Fruit fly (Drosophila melanogaster) whole organism, embryonic: ENCODE measurements around the gene Snx27.

Experiments
- ATbp ChIP-seq: fragments of 200-800 bp; sonication (Bioruptor generic); optimal IDR thresholded peaks from 2 replicates; lab custom pipeline; 2017; ENCODE audit warnings: missing biosample characterization, mild to moderate bottlenecking, missing genetic modification characterization, missing genetic modification reagents
- BEAF-32 ChIP-seq: fragments of 200-800 bp; sonication (Bioruptor generic); optimal IDR thresholded peaks from 3 replicates; lab custom pipeline; 2017; ENCODE audit warnings: missing biosample characterization, missing genetic modification characterization, mild to moderate bottlenecking, moderate library complexity, missing genetic modification reagents
- Bteb2 ChIP-seq: fragments of 200-800 bp; sonication (Bioruptor generic); optimal IDR thresholded peaks from 2 replicates; lab custom pipeline; 2016; ENCODE audit warnings: missing biosample characterization, missing genetic modification characterization
- CG10366 ChIP-seq: fragments of 200-800 bp; sonication (Bioruptor generic); IDR thresholded peaks from 2 replicates; pipeline ENCODE4 v1.3.6; 2022; ENCODE audit warnings: missing biosample characterization, missing genetic modification characterization
- CG12219 ChIP-seq: fragments of 200-800 bp; sonication (Bioruptor generic); optimal IDR thresholded peaks from 3 replicates; lab custom pipeline; 2018; ENCODE audit warnings: missing biosample characterization, mild to moderate bottlenecking, missing genetic modification characterization
- CG13894 ChIP-seq: fragments of 200-800 bp; sonication (Bioruptor generic); optimal IDR thresholded peaks from 3 replicates; lab custom pipeline; 2018; ENCODE audit warnings: missing biosample characterization, mild to moderate bottlenecking, missing genetic modification characterization, moderate library complexity
- CG16813 ChIP-seq: fragments of 200-800 bp; sonication (Bioruptor generic); IDR thresholded peaks from 3 replicates; pipeline ENCODE4 v1.3.6; 2022; ENCODE audit warnings: missing biosample characterization, missing genetic modification characterization; ENCODE audit not compliant: partially characterized antibody
- CG17328 ChIP-seq: fragments of 200-800 bp; sonication (Bioruptor generic); IDR thresholded peaks from 2 replicates; pipeline ENCODE4 v1.3.6; 2022; ENCODE audit warnings: missing biosample characterization, missing genetic modification characterization
- CG2199 ChIP-seq: fragments of 200-800 bp; sonication (Bioruptor generic); IDR thresholded peaks from 3 replicates; pipeline ENCODE4 v1.3.6; 2022; ENCODE audit warnings: missing biosample characterization, missing genetic modification characterization
- CG2678 ChIP-seq: fragments of 200-800 bp; sonication (Bioruptor generic); optimal IDR thresholded peaks from 3 replicates; lab custom pipeline; 2019; ENCODE audit warnings: missing biosample characterization, mild to moderate bottlenecking, missing genetic modification characterization, moderate library complexity
- CG32767 ChIP-seq: fragments of 200-800 bp; sonication (Bioruptor generic); IDR thresholded peaks from 2 replicates; pipeline ENCODE4 v1.3.6; 2022; ENCODE audit warnings: missing biosample characterization, missing genetic modification characterization
- CG32772 ChIP-seq: fragments of 200-800 bp; sonication (Bioruptor generic); IDR thresholded peaks from 2 replicates; pipeline ENCODE4 v1.3.6; 2022; ENCODE audit warnings: missing biosample characterization, missing genetic modification characterization
- CG34422 ChIP-seq: fragments of 200-800 bp; sonication (Bioruptor generic); IDR thresholded peaks from 3 replicates; pipeline ENCODE4 v1.3.6; 2022; ENCODE audit warnings: missing biosample characterization, missing genetic modification characterization
- CG42726 ChIP-seq: fragments of 200-800 bp; sonication (Bioruptor generic); IDR thresholded peaks from 2 replicates; pipeline ENCODE4 v1.3.6; 2022; ENCODE audit warnings: missing biosample characterization, missing genetic modification characterization; ENCODE audit not compliant: partially characterized antibody
- CG7556 ChIP-seq: fragments of 200-800 bp; sonication (Bioruptor generic); optimal IDR thresholded peaks from 2 replicates; lab custom pipeline; 2017; ENCODE audit warnings: missing biosample characterization, mild to moderate bottlenecking, missing genetic modification characterization
- CG7928 ChIP-seq: fragments of 200-800 bp; sonication (Bioruptor generic); optimal IDR thresholded peaks from 2 replicates; lab custom pipeline; 2017; ENCODE audit warnings: missing biosample characterization, mild to moderate bottlenecking, missing genetic modification characterization
- CG8765 ChIP-seq: fragments of 200-800 bp; sonication (Bioruptor generic); IDR thresholded peaks from 2 replicates; pipeline ENCODE4 v1.3.6; 2022; ENCODE audit warnings: missing biosample characterization, missing genetic modification characterization
- Chrac-16 ChIP-seq: fragments of 200-800 bp; sonication (Bioruptor generic); optimal IDR thresholded peaks from 3 replicates; lab custom pipeline; 2016; ENCODE audit warnings: missing biosample characterization, missing genetic modification characterization
- Dip2 ChIP-seq: fragments of 200-800 bp; sonication (Bioruptor generic); IDR thresholded peaks from 2 replicates; pipeline ENCODE4 v1.3.6; 2022; ENCODE audit warnings: missing biosample characterization, missing genetic modification characterization
- Doc2 ChIP-seq: fragments of 200-800 bp; sonication (Bioruptor generic); IDR thresholded peaks from 2 replicates; pipeline ENCODE4 v1.3.6; 2022; ENCODE audit warnings: missing biosample characterization, missing genetic modification characterization
- Dp ChIP-seq: fragments of 200-800 bp; sonication (Bioruptor generic); optimal IDR thresholded peaks from 2 replicates; lab custom pipeline; 2018; ENCODE audit warnings: missing biosample characterization, mild to moderate bottlenecking, missing genetic modification characterization, moderate library complexity
- Fer1 ChIP-seq: fragments of 200-800 bp; sonication (Bioruptor generic); optimal IDR thresholded peaks from 2 replicates; lab custom pipeline; 2017; ENCODE audit warnings: missing biosample characterization, mild to moderate bottlenecking, missing genetic modification characterization
- HHEX ChIP-seq: fragments of 200-800 bp; sonication (Bioruptor generic); optimal IDR thresholded peaks from 3 replicates; lab custom pipeline; 2017; ENCODE audit warnings: missing biosample characterization, mild to moderate bottlenecking, missing genetic modification characterization, missing genetic modification reagents
- Hr39 ChIP-seq: fragments of >200 bp; optimal IDR thresholded peaks from 2 replicates; lab custom pipeline; 2017
- Lim3 ChIP-seq: fragments of 200-800 bp; sonication (Bioruptor generic); IDR thresholded peaks from 2 replicates; pipeline ENCODE4 v1.3.6; 2022; ENCODE audit warnings: missing biosample characterization, missing genetic modification characterization
- Ravus ChIP-seq: fragments of 200-800 bp; sonication (Bioruptor generic); IDR thresholded peaks from 2 replicates; pipeline ENCODE4 v1.3.6; 2022; ENCODE audit warnings: missing biosample characterization, missing genetic modification characterization
- ase ChIP-seq: fragments of 200-800 bp; sonication (Bioruptor generic); IDR thresholded peaks from 3 replicates; pipeline ENCODE4 v1.3.6; 2022; ENCODE audit warnings: missing biosample characterization, missing genetic modification characterization
- caup ChIP-seq: fragments of 200-800 bp; sonication (Bioruptor generic); optimal IDR thresholded peaks from 3 replicates; lab custom pipeline; 2017; ENCODE audit warnings: missing biosample characterization, mild to moderate bottlenecking, missing genetic modification characterization, moderate library complexity; ENCODE audit not compliant: severe bottlenecking
- cg ChIP-seq: fragments of 200-800 bp; sonication (Bioruptor generic); optimal IDR thresholded peaks from 3 replicates; lab custom pipeline; 2019; ENCODE audit warnings: missing biosample characterization, mild to moderate bottlenecking, missing genetic modification characterization, moderate library complexity
- dpn ChIP-seq, 2 experiments: fragments of 200-800 bp; sonication (Bioruptor generic); optimal IDR thresholded peaks; 3 replicates each; lab custom pipeline; 2016; ENCODE audit warnings: missing biosample characterization in 2 of 2, missing genetic modification characterization in 2 of 2
- dysf ChIP-seq: fragments of 200-800 bp; sonication (Bioruptor generic); IDR thresholded peaks from 3 replicates; pipeline ENCODE4 v1.3.6; 2022; ENCODE audit warnings: missing biosample characterization, missing genetic modification characterization
- ewg ChIP-seq: fragments of 200-800 bp; sonication (Bioruptor generic); optimal IDR thresholded peaks from 3 replicates; lab custom pipeline; 2017; ENCODE audit warnings: mild to moderate bottlenecking, missing biosample characterization, missing genetic modification reagents, missing genetic modification characterization
- exex ChIP-seq: fragments of 200-800 bp; sonication (Bioruptor generic); optimal IDR thresholded peaks from 4 replicates; lab custom pipeline; 2018; ENCODE audit warnings: missing biosample characterization, mild to moderate bottlenecking, missing genetic modification characterization, moderate library complexity
- fd64A ChIP-seq: fragments of 200-800 bp; sonication (Bioruptor generic); optimal IDR thresholded peaks from 3 replicates; lab custom pipeline; 2018; ENCODE audit warnings: missing biosample characterization, mild to moderate bottlenecking, missing genetic modification characterization
- gfzf ChIP-seq: fragments of 200-800 bp; sonication (Bioruptor generic); optimal IDR thresholded peaks from 2 replicates; lab custom pipeline; 2016; ENCODE audit warnings: missing biosample characterization, mild to moderate bottlenecking, missing genetic modification characterization, moderate library complexity
- grn ChIP-seq: fragments of 200-800 bp; sonication (Bioruptor generic); optimal IDR thresholded peaks from 3 replicates; lab custom pipeline; 2017; ENCODE audit warnings: missing biosample characterization, missing genetic modification characterization
- jigr1 ChIP-seq: fragments of 200-800 bp; sonication (Bioruptor generic); IDR thresholded peaks from 3 replicates; pipeline ENCODE4 v1.3.6; 2022; ENCODE audit warnings: missing biosample characterization, missing genetic modification characterization
- jumu ChIP-seq: fragments of 200-800 bp; sonication (Bioruptor generic); optimal IDR thresholded peaks from 3 replicates; lab custom pipeline; 2016; ENCODE audit warnings: missing biosample characterization, missing genetic modification characterization
- kah ChIP-seq: fragments of 200-800 bp; sonication (Bioruptor generic); optimal IDR thresholded peaks from 2 replicates; lab custom pipeline; 2018; ENCODE audit warnings: missing biosample characterization, mild to moderate bottlenecking, missing genetic modification characterization
- klu ChIP-seq: fragments of 200-800 bp; sonication (Bioruptor generic); IDR thresholded peaks from 2 replicates; pipeline ENCODE4 v1.3.6; 2022; ENCODE audit warnings: missing biosample characterization, missing genetic modification characterization
- lilli ChIP-seq: fragments of 200-800 bp; sonication (Bioruptor generic); optimal IDR thresholded peaks from 3 replicates; lab custom pipeline; 2016; ENCODE audit warnings: missing biosample characterization, missing genetic modification characterization
- lmd ChIP-seq: fragments of 200-800 bp; sonication (Bioruptor generic); IDR thresholded peaks from 2 replicates; pipeline ENCODE4 v1.3.6; 2022; ENCODE audit warnings: missing biosample characterization, missing genetic modification characterization
- nerfin-2 ChIP-seq: fragments of 200-800 bp; sonication (Bioruptor generic); IDR thresholded peaks from 2 replicates; pipeline ENCODE4 v1.3.6; 2022; ENCODE audit warnings: missing biosample characterization, missing genetic modification characterization; ENCODE audit not compliant: partially characterized antibody
- pan ChIP-seq, 4 experiments: fragments of >200 bp in 3 of 4; fragments of 200-800 bp in 1 of 4; sonication (Bioruptor generic) in 1 of 4; optimal IDR thresholded peaks in 3 of 4; IDR thresholded peaks in 1 of 4; 2 replicates each; pipeline versions ENCODE4 v1.3.6 to Lab custom; 2017 to 2022; ENCODE audit warnings: missing biosample characterization in 2 of 4, missing genetic modification characterization in 2 of 4, mixed read lengths in 1 of 4
- pfk ChIP-seq: fragments of 200-800 bp; sonication (Bioruptor generic); optimal IDR thresholded peaks from 2 replicates; lab custom pipeline; 2018; ENCODE audit warnings: missing biosample characterization, mild to moderate bottlenecking, missing genetic modification characterization, moderate library complexity
- run ChIP-seq: fragments of 200-800 bp; sonication (Bioruptor generic); optimal IDR thresholded peaks from 3 replicates; lab custom pipeline; 2018; ENCODE audit warnings: missing biosample characterization, mild to moderate bottlenecking, missing genetic modification characterization
- salm ChIP-seq: fragments of 200-800 bp; sonication (Bioruptor generic); optimal IDR thresholded peaks from 2 replicates; lab custom pipeline; 2018; ENCODE audit warnings: missing biosample characterization, mild to moderate bottlenecking, missing genetic modification characterization
- scrt ChIP-seq: fragments of 200-800 bp; sonication (Bioruptor generic); optimal IDR thresholded peaks from 2 replicates; lab custom pipeline; 2018; ENCODE audit warnings: missing biosample characterization, mild to moderate bottlenecking, missing genetic modification characterization, moderate library complexity
- sob ChIP-seq: fragments of 200-800 bp; sonication (Bioruptor generic); IDR thresholded peaks from 2 replicates; pipeline ENCODE4 v1.3.6; 2022; ENCODE audit warnings: missing biosample characterization, missing genetic modification characterization
- zen ChIP-seq: fragments of 200-800 bp; sonication (Bioruptor generic); optimal IDR thresholded peaks from 3 replicates; lab custom pipeline; 2018; ENCODE audit warnings: missing biosample characterization, mild to moderate bottlenecking, missing genetic modification characterization, moderate library complexity

Snx27 gene

DNA sequence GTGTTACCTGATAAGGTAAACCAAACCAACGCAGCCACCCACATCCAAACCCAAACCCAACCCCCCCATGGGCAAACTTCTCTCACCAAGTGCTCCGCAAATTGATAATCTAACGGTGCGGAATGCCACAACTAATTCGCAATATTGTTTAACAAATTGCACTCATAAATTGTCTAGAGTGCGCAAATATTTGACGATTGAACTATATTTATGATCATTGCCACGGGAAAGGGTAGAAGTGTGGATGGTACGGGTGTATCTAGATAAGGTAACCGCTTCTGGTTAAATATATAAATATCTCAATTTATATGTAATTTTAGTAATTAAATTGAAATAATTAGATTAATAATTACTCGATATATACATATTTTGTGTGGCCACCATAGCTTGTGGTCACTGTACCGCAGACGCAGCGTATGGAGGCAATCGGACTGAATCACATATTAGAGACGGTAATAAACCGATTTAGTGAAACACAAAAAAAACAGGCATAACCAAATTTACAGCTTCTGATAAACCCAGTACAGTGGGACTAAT lies 19.3 kb downstream of the Snx27 start (continued):
- TF ChIP-seq grn (GFP tag; lab: Kevin White, UChicago) (no peak), zen (tag; lab: Kevin White, UChicago) (no peak), CG17328 (GFP tag; lab: Robert Waterston, UW) (peak; percentile 43), Lim3 (GFP tag; lab: Robert Waterston, UW) (no peak), CG34422 (GFP tag; lab: Robert Waterston, UW) (peak; percentile 55; the same call in 1 of the 3 replicates), CG42726 (GFP tag; lab: Robert Waterston, UW) (no peak), scrt (GFP tag; lab: Kevin White, UChicago) (peak; percentile 58), run (peak; percentile 1), cg (no peak), pfk (GFP tag; lab: Kevin White, UChicago) (no peak), salm (tag; lab: Kevin White, UChicago) (no peak), nerfin-2 (GFP tag; lab: Robert Waterston, UW) (no peak), klu (GFP tag; lab: Robert Waterston, UW) (no peak), Doc2 (GFP tag; lab: Robert Waterston, UW) (no peak), Bteb2 (GFP tag; lab: Kevin White, UChicago) (no peak), CG2199 (no peak), CG32772 (GFP tag; lab: Robert Waterston, UW) (no peak), CG32767 (0 out of 2 replicates have a peak, but pooled peaks have one; percentile 17), CG13894 (tag; lab: Kevin White, UChicago) (peak; percentile 85), Dp (GFP tag; lab: Kevin White, UChicago) (no peak), lilli (peak; percentile 44), kah (GFP tag; lab: Kevin White, UChicago) (peak; percentile 12), CG2678 (peak; percentile 85), BEAF-32 (GFP tag; lab: Kevin White, UChicago) (no peak), Ravus (GFP tag; lab: Robert Waterston, UW) (no peak; the same call in 1 of the 2 replicates), ase (GFP tag; lab: Robert Waterston, UW) (peak; percentile 16; the same call in 1 of the 3 replicates), Fer1 (GFP tag; lab: Kevin White, UChicago) (peak; percentile 79), Chrac-16 (peak; percentile 37), ewg (GFP tag; lab: Kevin White, UChicago) (no peak), Hr39 (lab: Kevin White, UChicago) (no peak), jigr1 (GFP tag; lab: Robert Waterston, UW) (no peak), ATbp (no peak), gfzf (GFP tag; lab: Kevin White, UChicago) (no peak), Dip2 (no peak), jumu (GFP tag; lab: Kevin White, UChicago) (no peak), dysf (GFP tag; lab: Robert Waterston, UW) (peak; percentile 82), caup (GFP tag; lab: Kevin White, UChicago) (peak; percentile 71), dpn (GFP tag; optimal IDR thresholded peaks at IDR 0.05; lab: Kevin White, UChicago) (peak in 1 of 2 experiments; percentile 49), pan (optimal IDR thresholded peaks at IDR 0.05; lab: Kevin White, UChicago) (no peak), pan (GFP tag; optimal IDR thresholded peaks at IDR 0.05 in 1 of 2, IDR thresholded peaks at IDR 0.05 in 1 of 2) (peak in 1 of 2 experiments; percentile 65), HHEX (GFP tag; lab: Kevin White, UChicago) (peak; percentile 71), CG12219 (peak; percentile 32), lmd (GFP tag; lab: Robert Waterston, UW) (peak; percentile 71; the same call in 1 of the 2 replicates), CG7928 (GFP tag; lab: Kevin White, UChicago) (peak; percentile 12), CG8765 (GFP tag; lab: Robert Waterston, UW) (no peak), fd64A (GFP tag; lab: Kevin White, UChicago) (no peak), exex (peak; percentile 94), CG7556 (GFP tag; lab: Kevin White, UChicago) (peak; percentile 46), CG10366 (GFP tag; lab: Robert Waterston, UW) (peak; percentile 66), CG16813 (no peak), sob (GFP tag; lab: Robert Waterston, UW) (peak; percentile 82)
